2 worm cellular contexts compared by ENCODE assay signal in genomic region chrII:9740552-9740951, ce11.
A peak's percentile ranks its signal among the peaks of the same experiment; 100 is the strongest.
TF ChIP-seq lines count a peak whose summit lies in the region.

No protein-coding gene starts in this region.

TF ChIP-seq in whole organism, L1 larva, 84 proteins besides CTCF, POLR2A, EP300 and RAD21 (continued from another document):
- TF ChIP-seq zag-1 (tag; optimal IDR thresholded peaks at IDR 0.05; lab: Kevin White, UChicago) (no peak), lsy-2 (tag; optimal IDR thresholded peaks at IDR 0.05; lab: Kevin White, UChicago) (peak in 1 of 2 experiments; percentile 53), lin-35 (GFP tag; optimal IDR thresholded peaks at IDR 0.05; lab: Kevin White, UChicago) (no peak), C04F5.9 (tag; optimal IDR thresholded peaks at IDR 0.05; lab: Kevin White, UChicago) (no peak), sox-4 (tag; optimal IDR thresholded peaks at IDR 0.05; lab: Kevin White, UChicago) (no peak), lin-14 (GFP tag; optimal IDR thresholded peaks at IDR 0.05; lab: Kevin White, UChicago) (no peak), nhr-71 (tag; optimal IDR thresholded peaks at IDR 0.05; lab: Kevin White, UChicago) (no peak), lin-15B (tag; optimal IDR thresholded peaks at IDR 0.05; lab: Kevin White, UChicago) (no peak)
TF ChIP-seq in whole organism, L1 larva: peak in this region for 3.

TF ChIP-seq in whole organism, L4 larva, 104 proteins besides CTCF, POLR2A, EP300 and RAD21 (continued from another document):
- TF ChIP-seq ces-1 (GFP tag; optimal IDR thresholded peaks at IDR 0.05; lab: Kevin White, UChicago), result no peak
- no peak for TF ChIP-seq lin-38 (GFP tag; IDR thresholded peaks at IDR 0.05; lab: Robert Waterston, UW)
- no peak for TF ChIP-seq cey-2 (tag; optimal IDR thresholded peaks at IDR 0.05; lab: Kevin White, UChicago; ENCODE audit: borderline replicate concordance, insufficient read depth)
- TF ChIP-seq sdz-12 (GFP tag; optimal IDR thresholded peaks at IDR 0.05; lab: Kevin White, UChicago), result no peak
- no peak for TF ChIP-seq lin-13 (GFP tag; optimal IDR thresholded peaks at IDR 0.05; lab: Kevin White, UChicago)
- no peak for TF ChIP-seq spr-1 (tag; optimal IDR thresholded peaks at IDR 0.05; lab: Kevin White, UChicago)
- no peak for TF ChIP-seq php-3 (GFP tag; IDR thresholded peaks at IDR 0.05; lab: Robert Waterston, UW)
- TF ChIP-seq skn-1 (tag; optimal IDR thresholded peaks at IDR 0.05; lab: Kevin White, UChicago), result no peak
- TF ChIP-seq nhr-111 (GFP tag; optimal IDR thresholded peaks at IDR 0.05; lab: Kevin White, UChicago), result no peak
- no peak for TF ChIP-seq zag-1 (tag; optimal IDR thresholded peaks at IDR 0.05; lab: Kevin White, UChicago)
- TF ChIP-seq R02D3.7 (tag; optimal IDR thresholded peaks at IDR 0.05; lab: Kevin White, UChicago), result no peak
- TF ChIP-seq lin-1 (GFP tag; IDR thresholded peaks at IDR 0.05; lab: Robert Waterston, UW), result no peak
- no peak for TF ChIP-seq nhr-48 (tag; optimal IDR thresholded peaks at IDR 0.05; lab: Kevin White, UChicago)
- TF ChIP-seq hlh-11 (tag; optimal IDR thresholded peaks at IDR 0.05; lab: Kevin White, UChicago), result peak; percentile 80
- no peak for TF ChIP-seq egl-43 (GFP tag; IDR thresholded peaks at IDR 0.05; lab: Robert Waterston, UW)
- TF ChIP-seq jun-1 (tag; optimal IDR thresholded peaks at IDR 0.05; lab: Kevin White, UChicago), result no peak
- TF ChIP-seq unc-130 (GFP tag; optimal IDR thresholded peaks at IDR 0.05; lab: Kevin White, UChicago), result no peak
- no peak for TF ChIP-seq arid-1 (GFP tag; conservative IDR thresholded peaks at IDR 0.05; lab: Robert Waterston, UW)
- TF ChIP-seq pha-4 (GFP tag; IDR thresholded peaks at IDR 0.05; lab: Robert Waterston, UW), result no peak
- TF ChIP-seq pha-4 (tag; optimal IDR thresholded peaks at IDR 0.05; lab: Kevin White, UChicago), result no peak
- TF ChIP-seq ceh-32 (tag; optimal IDR thresholded peaks at IDR 0.05; lab: Kevin White, UChicago; ENCODE audit: poor library complexity), result no peak
- TF ChIP-seq zip-2 (tag; optimal IDR thresholded peaks at IDR 0.05; lab: Kevin White, UChicago), result no peak
- no peak for TF ChIP-seq vab-7 (GFP tag; IDR thresholded peaks at IDR 0.05; lab: Robert Waterston, UW)
- no peak for TF ChIP-seq ceh-44 (GFP tag; IDR thresholded peaks at IDR 0.05; lab: Robert Waterston, UW)
- TF ChIP-seq madf-5 (GFP tag; IDR thresholded peaks at IDR 0.05; lab: Robert Waterston, UW), result no peak
- TF ChIP-seq nhr-25 (tag; optimal IDR thresholded peaks at IDR 0.05; lab: Kevin White, UChicago; ENCODE audit: borderline replicate concordance, insufficient read depth), result no peak
- TF ChIP-seq T26A8.4 (GFP tag; IDR thresholded peaks at IDR 0.05; lab: Robert Waterston, UW), result no peak
- TF ChIP-seq nhr-28 (tag; optimal IDR thresholded peaks at IDR 0.05; lab: Kevin White, UChicago), result peak; percentile 60
- TF ChIP-seq Y105C5A.15 (GFP tag; IDR thresholded peaks at IDR 0.05; lab: Robert Waterston, UW), result no peak
- no peak for TF ChIP-seq mes-2 (tag; optimal IDR thresholded peaks at IDR 0.05; lab: Kevin White, UChicago; ENCODE audit: poor library complexity, severe bottlenecking)
- no peak for TF ChIP-seq nhr-42 (GFP tag; IDR thresholded peaks at IDR 0.05; lab: Robert Waterston, UW)
- no peak for TF ChIP-seq ztf-11 (tag; optimal IDR thresholded peaks at IDR 0.05; lab: Kevin White, UChicago)
- no peak for TF ChIP-seq ztf-7 (tag; optimal IDR thresholded peaks at IDR 0.05; lab: Kevin White, UChicago)
- no peak for TF ChIP-seq nhr-41 (GFP tag; IDR thresholded peaks at IDR 0.05; lab: Robert Waterston, UW)
- no peak for TF ChIP-seq F49E8.2 (tag; optimal IDR thresholded peaks at IDR 0.05; lab: Kevin White, UChicago; ENCODE audit: borderline replicate concordance)
- peak; percentile 22 for TF ChIP-seq mxl-3 (GFP tag; optimal IDR thresholded peaks at IDR 0.05; lab: Kevin White, UChicago)
- TF ChIP-seq nhr-102 (tag; optimal IDR thresholded peaks at IDR 0.05; lab: Kevin White, UChicago), result peak; percentile 29
- TF ChIP-seq dpl-1 (GFP tag; optimal IDR thresholded peaks at IDR 0.05; lab: Kevin White, UChicago), result no peak
- no peak for TF ChIP-seq F26F4.8 (GFP tag; conservative IDR thresholded peaks at IDR 0.05; lab: Robert Waterston, UW)
- no peak for TF ChIP-seq F44E2.7 (GFP tag; IDR thresholded peaks at IDR 0.05; lab: Robert Waterston, UW)
- no peak for TF ChIP-seq unc-39 (tag; optimal IDR thresholded peaks at IDR 0.05; lab: Kevin White, UChicago)
- 0 out of 2 replicates have a peak, but pooled peaks have one; percentile 48 for TF ChIP-seq tra-1 (GFP tag; IDR thresholded peaks at IDR 0.05; lab: Robert Waterston, UW)
- no peak for TF ChIP-seq tag-97 (GFP tag; IDR thresholded peaks at IDR 0.05; lab: Robert Waterston, UW)
- no peak for TF ChIP-seq mxl-2 (GFP tag; conservative IDR thresholded peaks at IDR 0.05; lab: Robert Waterston, UW)
- TF ChIP-seq nhr-237 (tag; optimal IDR thresholded peaks at IDR 0.05; lab: Kevin White, UChicago), result no peak
- TF ChIP-seq saeg-2 (GFP tag; IDR thresholded peaks at IDR 0.05; lab: Robert Waterston, UW), result no peak
- TF ChIP-seq mep-1 (tag; optimal IDR thresholded peaks at IDR 0.05; lab: Kevin White, UChicago), result no peak
- TF ChIP-seq duxl-1 (tag; optimal IDR thresholded peaks at IDR 0.05; lab: Kevin White, UChicago; ENCODE audit: poor library complexity), result no peak
- TF ChIP-seq fos-1 (tag; optimal IDR thresholded peaks at IDR 0.05; lab: Kevin White, UChicago), result no peak
- TF ChIP-seq snpc-4 (tag; optimal IDR thresholded peaks at IDR 0.05; lab: Kevin White, UChicago), result no peak
- no peak for TF ChIP-seq D1046.2 (GFP tag; IDR thresholded peaks at IDR 0.05; lab: Robert Waterston, UW)
- 0 out of 2 replicates have a peak, but pooled peaks have one; percentile 21 for TF ChIP-seq hmg-1.1 (GFP tag; IDR thresholded peaks at IDR 0.05; lab: Robert Waterston, UW)
- TF ChIP-seq mdt-29 (GFP tag; IDR thresholded peaks at IDR 0.05; lab: Robert Waterston, UW), result no peak
- no peak for TF ChIP-seq ZK337.2 (GFP tag; IDR thresholded peaks at IDR 0.05; lab: Robert Waterston, UW)
- no peak for TF ChIP-seq Y5F2A.4 (GFP tag; optimal IDR thresholded peaks at IDR 0.05; lab: Kevin White, UChicago)
- TF ChIP-seq lsy-2 (tag; optimal IDR thresholded peaks at IDR 0.05; lab: Kevin White, UChicago), result peak in 1 of 2 experiments; percentile 81
- TF ChIP-seq unc-62 (GFP tag; optimal IDR thresholded peaks at IDR 0.05 in 1 of 2; lab: Kevin White, UChicago), result no peak
- no peak for TF ChIP-seq unc-62 (tag; optimal IDR thresholded peaks at IDR 0.05; lab: Kevin White, UChicago)
- no peak for TF ChIP-seq daf-12 (tag; optimal IDR thresholded peaks at IDR 0.05; lab: Kevin White, UChicago)
- TF ChIP-seq dmd-6 (GFP tag; IDR thresholded peaks at IDR 0.05; lab: Robert Waterston, UW), result peak; percentile 73
- TF ChIP-seq F10B5.3 (tag; optimal IDR thresholded peaks at IDR 0.05; lab: Kevin White, UChicago), result no peak
- no peak for TF ChIP-seq rbr-2 (tag; optimal IDR thresholded peaks at IDR 0.05; lab: Kevin White, UChicago)
- no peak for TF ChIP-seq ceh-62 (tag; optimal IDR thresholded peaks at IDR 0.05; lab: Kevin White, UChicago)
- no peak for TF ChIP-seq zip-11 (GFP tag; IDR thresholded peaks at IDR 0.05; lab: Robert Waterston, UW)
- peak in 1 of 2 experiments; percentile 24 for TF ChIP-seq daf-16 (GFP tag; optimal IDR thresholded peaks at IDR 0.05; lab: Kevin White, UChicago)
- peak; percentile 87 for TF ChIP-seq daf-16 (tag; optimal IDR thresholded peaks at IDR 0.05; lab: Kevin White, UChicago)
- TF ChIP-seq Y48G9A.11 (GFP tag; IDR thresholded peaks at IDR 0.05; lab: Robert Waterston, UW), result no peak
- TF ChIP-seq daf-19 (GFP tag; conservative IDR thresholded peaks at IDR 0.05; lab: Robert Waterston, UW), result no peak
- peak; percentile 68 for TF ChIP-seq aha-1 (tag; lab: Kevin White, UChicago)
- TF ChIP-seq nhr-6 (tag; optimal IDR thresholded peaks at IDR 0.05; lab: Kevin White, UChicago), result no peak
- no peak for TF ChIP-seq gei-8 (GFP tag; optimal IDR thresholded peaks at IDR 0.05; lab: Kevin White, UChicago)
- TF ChIP-seq ama-1 (optimal IDR thresholded peaks at IDR 0.05; lab: Kevin White, UChicago), result no peak
- TF ChIP-seq daf-8 (GFP tag; IDR thresholded peaks at IDR 0.05; lab: Robert Waterston, UW), result no peak
